Worm (Caenorhabditis elegans) whole organism, mixed stage, embryonic: ENCODE results near the gene H19J13.2.

Experiments used
- M03D4.4 ChIP-seq: sonication (generic microtip); optimal IDR thresholded peaks from 2 replicates; lab custom pipeline; 2017; ENCODE audit warnings: mild to moderate bottlenecking, missing genetic modification characterization, missing compliant biosample characterization
- drap-1 ChIP-seq: fragments of 200-800 bp; sonication (Bioruptor generic); optimal IDR thresholded peaks from 3 replicates; lab custom pipeline; 2018; ENCODE audit warnings: mild to moderate bottlenecking, missing genetic modification characterization, missing compliant biosample characterization
- lin-13 ChIP-seq: fragments of 150-350 bp; optimal IDR thresholded peaks from 2 replicates; lab custom pipeline; 2014; ENCODE audit warnings: missing biosample characterization, missing genetic modification characterization
- mep-1 ChIP-seq: fragments of 150-350 bp; optimal IDR thresholded peaks from 2 replicates; lab custom pipeline; 2017; ENCODE audit warnings: missing biosample characterization, missing genetic modification reagents, missing genetic modification characterization, inconsistent platforms
- nhr-237 ChIP-seq: fragments of 150-350 bp; optimal IDR thresholded peaks from 2 replicates; lab custom pipeline; 2014; ENCODE audit warnings: missing biosample characterization, missing genetic modification characterization
- pha-4 ChIP-seq: fragments of 150-350 bp; optimal IDR thresholded peaks from 2 replicates; lab custom pipeline; 2018; ENCODE audit warnings: missing biosample characterization, missing genetic modification reagents, missing genetic modification characterization
- snpc-4 ChIP-seq: fragments of 150-350 bp; optimal IDR thresholded peaks from 2 replicates; lab custom pipeline; 2014; ENCODE audit warnings: missing biosample characterization, missing genetic modification characterization
- tbx-8 ChIP-seq: fragments of 200-800 bp; sonication (Bioruptor generic); optimal IDR thresholded peaks from 2 replicates; lab custom pipeline; 2018; ENCODE audit warnings: mild to moderate bottlenecking, missing genetic modification characterization, moderate library complexity, missing compliant biosample characterization
- unc-62 ChIP-seq: fragments of 150-350 bp; optimal IDR thresholded peaks from 2 replicates; lab custom pipeline; 2014; ENCODE audit warnings: missing biosample characterization, missing genetic modification reagents, missing genetic modification characterization

DNA sequence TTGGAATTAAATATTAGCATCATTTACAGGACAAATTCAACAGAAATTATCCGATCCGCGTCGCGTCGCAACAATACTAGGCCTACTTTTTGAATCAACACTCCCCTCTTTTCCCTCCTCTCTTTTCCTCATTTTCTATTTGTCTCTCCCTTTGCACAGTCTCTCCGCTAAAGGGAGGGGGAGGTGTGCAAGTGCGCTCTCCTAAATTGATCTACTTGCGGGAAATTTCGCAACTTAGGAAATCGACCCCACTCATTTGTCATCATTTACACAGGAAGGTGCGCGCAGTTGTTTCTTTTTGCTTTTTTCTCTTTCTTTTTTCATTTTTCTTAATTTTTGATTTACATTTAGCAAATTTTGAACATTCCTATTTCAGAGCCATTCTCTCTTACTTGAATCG, 9.1 kb upstream of the H19J13.2 start, which contains the start of gene C04B4.2:
- TF ChIP-seq unc-62: no peak
- no peak for TF ChIP-seq lin-13 (tag; lab: Kevin White, UChicago)
- TF ChIP-seq drap-1: no peak
- TF ChIP-seq snpc-4: no peak
- no peak for TF ChIP-seq pha-4 (tag; lab: Kevin White, UChicago)
- no peak for TF ChIP-seq nhr-237 (tag; lab: Kevin White, UChicago)
- TF ChIP-seq M03D4.4: no peak
- no peak for TF ChIP-seq mep-1
- TF ChIP-seq tbx-8: no peak
